Worm (Caenorhabditis elegans) whole organism, late embryonic: ENCODE results near the gene F11A5.13.

Experiments
- ceh-45 ChIP-seq: fragments of 200-800 bp; sonication (Bioruptor generic); IDR thresholded peaks from 2 replicates; pipeline ENCODE4 v1.3.6; 2022; ENCODE audit warnings: missing genetic modification reagents, missing genetic modification characterization, missing compliant biosample characterization
- dmd-4 ChIP-seq: sonication (generic microtip); optimal IDR thresholded peaks from 2 replicates; lab custom pipeline; 2016; ENCODE audit warnings: borderline replicate concordance, missing genetic modification characterization, missing compliant biosample characterization
- elt-2 ChIP-seq: sonication (generic microtip); optimal IDR thresholded peaks from 2 replicates; lab custom pipeline; 2016; ENCODE audit warnings: missing genetic modification reagents, missing genetic modification characterization, missing compliant biosample characterization
- fkh-10 ChIP-seq: fragments of 150-350 bp; optimal IDR thresholded peaks from 2 replicates; lab custom pipeline; 2014; ENCODE audit warnings: missing biosample characterization, missing genetic modification reagents, missing genetic modification characterization
- pha-4 ChIP-seq: fragments of 150-350 bp; optimal IDR thresholded peaks from 2 replicates; lab custom pipeline; 2018; ENCODE audit warnings: missing biosample characterization, missing genetic modification reagents, missing genetic modification characterization
- syd-9 ChIP-seq: sonication (generic microtip); optimal IDR thresholded peaks from 2 replicates; lab custom pipeline; 2016; ENCODE audit warnings: mild to moderate bottlenecking, missing genetic modification characterization, moderate library complexity, missing compliant biosample characterization
- tbx-2 ChIP-seq: sonication (generic microtip); optimal IDR thresholded peaks from 2 replicates; lab custom pipeline; 2016; ENCODE audit warnings: missing genetic modification characterization, missing compliant biosample characterization
- unc-3 ChIP-seq, 2 experiments: fragments of 200-800 bp in 1 of 2; sonication (Bioruptor generic) in 1 of 2; sonication (generic microtip) in 1 of 2; conservative IDR thresholded peaks in 1 of 2; optimal IDR thresholded peaks in 1 of 2; 2 replicates each; pipeline versions ENCODE4 v1.3.6 to Lab custom; 2016 to 2022; ENCODE audit warnings: missing compliant biosample characterization in 2 of 2, missing genetic modification characterization in 2 of 2, missing genetic modification reagents in 1 of 2
- unc-86 ChIP-seq: sonication (generic microtip); optimal IDR thresholded peaks from 2 replicates; lab custom pipeline; 2016; ENCODE audit warnings: missing genetic modification characterization, missing compliant biosample characterization

DNA sequence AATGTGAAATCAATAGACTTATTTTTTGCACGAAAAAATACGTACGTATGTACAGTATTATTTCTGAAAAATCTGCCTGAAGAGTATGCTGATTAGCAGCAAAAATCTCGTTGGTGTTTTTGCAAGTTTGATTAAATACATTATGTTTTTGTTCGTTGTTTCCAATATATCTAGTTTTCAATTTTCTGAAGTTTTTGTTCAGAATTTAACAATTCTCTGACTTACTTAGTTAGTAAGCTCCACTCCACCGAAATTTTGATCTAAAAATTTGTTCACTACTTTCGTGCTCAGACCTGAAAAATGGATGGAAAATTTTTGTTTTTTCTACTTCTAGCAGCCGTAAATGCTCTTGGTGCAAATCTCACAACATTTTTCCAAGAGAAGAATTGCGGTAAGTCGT lies 21.6 kb downstream of the F11A5.13 start, which contains the start of gene irld-26:
- TF ChIP-seq unc-3 (GFP tag; conservative IDR thresholded peaks at IDR 0.05; lab: Robert Waterston, UW) (no peak), unc-3 (tag; optimal IDR thresholded peaks at IDR 0.05; lab: Kevin White, UChicago) (no peak), ceh-45 (GFP tag; lab: Robert Waterston, UW) (no peak), elt-2 (tag; lab: Kevin White, UChicago) (no peak), pha-4 (tag; lab: Kevin White, UChicago) (no peak), fkh-10 (GFP tag; lab: Kevin White, UChicago) (no peak), unc-86 (no peak), tbx-2 (tag; lab: Kevin White, UChicago) (no peak), dmd-4 (no peak), syd-9 (tag; lab: Kevin White, UChicago) (no peak)
